ENCODE assay signal across 5 fruit fly cellular contexts in genomic region chrX:16912965-16913755, dm6.
TF ChIP-seq lines count a peak whose summit lies in the region.

TSS of gene CG4928 (plus strand) at chrX:16913180.

- TF ChIP-seq CTCF in whole organism, embryonic (GFP tag; optimal IDR thresholded peaks at IDR 0.05; lab: Kevin White, UChicago) = no peak

TF ChIP-seq in whole organism, adult, 20 proteins besides CTCF, POLR2A, EP300 and RAD21:
- TF ChIP-seq tj (GFP tag; optimal IDR thresholded peaks at IDR 0.05; lab: Kevin White, UChicago) (peak; percentile 35), CG1620 (GFP tag; optimal IDR thresholded peaks at IDR 0.05; lab: Kevin White, UChicago) (no peak), CG12768 (GFP tag; optimal IDR thresholded peaks at IDR 0.05; lab: Kevin White, UChicago) (no peak), ovo (GFP tag; optimal IDR thresholded peaks at IDR 0.05; lab: Kevin White, UChicago) (peak; percentile 9)
TF ChIP-seq in whole organism, adult: peak in this region for 2.

TF ChIP-seq in whole organism, embryonic, 481 proteins besides CTCF, POLR2A, EP300 and RAD21 (continues in another document):
- TF ChIP-seq so (GFP tag; IDR thresholded peaks at IDR 0.05; lab: Robert Waterston, UW) (0 out of 3 replicates have a peak, but pooled peaks have one; percentile 22), CG4360 (GFP tag; IDR thresholded peaks at IDR 0.05; lab: Robert Waterston, UW) (peak; percentile 84), CG6689 (GFP tag; IDR thresholded peaks at IDR 0.05; lab: Robert Waterston, UW) (no peak), CG18599 (GFP tag; optimal IDR thresholded peaks at IDR 0.05; lab: Kevin White, UChicago) (no peak), CG2678 (tag; optimal IDR thresholded peaks at IDR 0.05; lab: Kevin White, UChicago) (no peak), klu (GFP tag; IDR thresholded peaks at IDR 0.05; lab: Robert Waterston, UW) (0 out of 2 replicates have a peak, but pooled peaks have one; percentile 20), phol (tag; optimal IDR thresholded peaks at IDR 0.05; lab: Kevin White, UChicago) (no peak), CG11560 (tag; IDR thresholded peaks at IDR 0.05; lab: Robert Waterston, UW) (no peak), Pdp1 (GFP tag; optimal IDR thresholded peaks at IDR 0.05; lab: Kevin White, UChicago) (peak in 1 of 2 experiments; percentile 18), MTF-1 (GFP tag; optimal IDR thresholded peaks at IDR 0.05; lab: Kevin White, UChicago; ENCODE audit: borderline replicate concordance) (no peak), row (GFP tag; IDR thresholded peaks at IDR 0.05; lab: Robert Waterston, UW) (0 out of 3 replicates have a peak, but pooled peaks have one; percentile 32), ind (GFP tag; optimal IDR thresholded peaks at IDR 0.05; lab: Kevin White, UChicago) (no peak), ham (GFP tag; IDR thresholded peaks at IDR 0.05; lab: Robert Waterston, UW) (no peak), btn (GFP tag; optimal IDR thresholded peaks at IDR 0.05; lab: Kevin White, UChicago) (no peak), Awh (GFP tag; IDR thresholded peaks at IDR 0.05; lab: Robert Waterston, UW) (0 out of 2 replicates have a peak, but pooled peaks have one; percentile 19), B-H2 (GFP tag; optimal IDR thresholded peaks at IDR 0.05; lab: Kevin White, UChicago) (no peak), bigmax (GFP tag; optimal IDR thresholded peaks at IDR 0.05; lab: Kevin White, UChicago) (no peak), CG15514 (GFP tag; optimal IDR thresholded peaks at IDR 0.05; lab: Kevin White, UChicago) (peak; percentile 5), sob (GFP tag; IDR thresholded peaks at IDR 0.05; lab: Robert Waterston, UW) (no peak), pfk (GFP tag; optimal IDR thresholded peaks at IDR 0.05; lab: Kevin White, UChicago) (no peak), Camta (GFP tag; optimal IDR thresholded peaks at IDR 0.05; lab: Kevin White, UChicago) (no peak)

TF ChIP-seq in whole organism, prepupa, 60 proteins besides CTCF, POLR2A, EP300 and RAD21 (continues in another document):
- TF ChIP-seq eg (GFP tag; IDR thresholded peaks at IDR 0.05; lab: Robert Waterston, UW) (0 out of 3 replicates have a peak, but pooled peaks have one; percentile 48), CG31627 (GFP tag; optimal IDR thresholded peaks at IDR 0.05; lab: Kevin White, UChicago) (no peak), Gug (GFP tag; IDR thresholded peaks at IDR 0.05; lab: Robert Waterston, UW) (no peak), Smox (GFP tag; optimal IDR thresholded peaks at IDR 0.05; lab: Kevin White, UChicago) (no peak), Sox15 (GFP tag; optimal IDR thresholded peaks at IDR 0.05; lab: Kevin White, UChicago) (no peak), CG9139 (GFP tag; optimal IDR thresholded peaks at IDR 0.05; lab: Kevin White, UChicago) (peak; percentile 10), CG11294 (GFP tag; IDR thresholded peaks at IDR 0.05; lab: Robert Waterston, UW) (no peak), Hr38 (GFP tag; optimal IDR thresholded peaks at IDR 0.05; lab: Kevin White, UChicago) (no peak), CG15336 (GFP tag; IDR thresholded peaks at IDR 0.05; lab: Robert Waterston, UW) (no peak), svp (GFP tag; lab: Kevin White, UChicago) (peak; percentile 31), fd85E (GFP tag; optimal IDR thresholded peaks at IDR 0.05; lab: Kevin White, UChicago) (no peak), Hr39 (GFP tag; optimal IDR thresholded peaks at IDR 0.05; lab: Kevin White, UChicago) (peak; percentile 3), fd59A (GFP tag; optimal IDR thresholded peaks at IDR 0.05; lab: Kevin White, UChicago) (no peak), fkh (GFP tag; optimal IDR thresholded peaks at IDR 0.05; lab: Kevin White, UChicago) (peak; percentile 28), CG6792 (GFP tag; optimal IDR thresholded peaks at IDR 0.05; lab: Kevin White, UChicago) (no peak), dsx (GFP tag; optimal IDR thresholded peaks at IDR 0.05; lab: Kevin White, UChicago; ENCODE audit: poor library complexity, severe bottlenecking) (peak; percentile 11), CG6854 (GFP tag; optimal IDR thresholded peaks at IDR 0.05; lab: Kevin White, UChicago) (peak; percentile 55), CG7368 (GFP tag; optimal IDR thresholded peaks at IDR 0.05; lab: Kevin White, UChicago) (no peak), CG10631 (GFP tag; optimal IDR thresholded peaks at IDR 0.05; lab: Kevin White, UChicago) (no peak), Lpt (GFP tag; optimal IDR thresholded peaks at IDR 0.05; lab: Kevin White, UChicago) (peak; percentile 2), CG8632 (GFP tag; optimal IDR thresholded peaks at IDR 0.05; lab: Kevin White, UChicago) (no peak), Met (GFP tag; optimal IDR thresholded peaks at IDR 0.05; lab: Kevin White, UChicago) (no peak), CG6276 (GFP tag; optimal IDR thresholded peaks at IDR 0.05; lab: Kevin White, UChicago) (no peak)

TF ChIP-seq in whole organism, pupa, 21 proteins besides CTCF, POLR2A, EP300 and RAD21:
- TF ChIP-seq CG17806 (tag; optimal IDR thresholded peaks at IDR 0.05; lab: Kevin White, UChicago) (no peak), Ets98B (GFP tag; IDR thresholded peaks at IDR 0.05; lab: Robert Waterston, UW) (peak; percentile 20; the same call in 1 of the 2 replicates), CG9948 (tag; optimal IDR thresholded peaks at IDR 0.05; lab: Kevin White, UChicago) (no peak), rn (GFP tag; IDR thresholded peaks at IDR 0.05; lab: Robert Waterston, UW) (no peak), CG8159 (tag; optimal IDR thresholded peaks at IDR 0.05; lab: Kevin White, UChicago) (no peak), CG10348 (GFP tag; IDR thresholded peaks at IDR 0.05; lab: Robert Waterston, UW) (no peak), CG14655 (GFP tag; optimal IDR thresholded peaks at IDR 0.05; lab: Kevin White, UChicago) (no peak), fd96Ca (GFP tag; IDR thresholded peaks at IDR 0.05; lab: Robert Waterston, UW) (no peak), D1 (tag; optimal IDR thresholded peaks at IDR 0.05; lab: Kevin White, UChicago) (no peak), CG15710 (tag; optimal IDR thresholded peaks at IDR 0.05; lab: Kevin White, UChicago) (no peak), EcR (GFP tag; optimal IDR thresholded peaks at IDR 0.05; lab: Kevin White, UChicago) (peak; percentile 67), CG12605 (GFP tag; IDR thresholded peaks at IDR 0.05; lab: Robert Waterston, UW) (no peak), CG13204 (GFP tag; optimal IDR thresholded peaks at IDR 0.05; lab: Kevin White, UChicago) (peak; percentile 40), CG8301 (tag; optimal IDR thresholded peaks at IDR 0.05; lab: Kevin White, UChicago) (no peak), Snoo (tag; optimal IDR thresholded peaks at IDR 0.05; lab: Kevin White, UChicago) (no peak), CG4496 (GFP tag; IDR thresholded peaks at IDR 0.05; lab: Robert Waterston, UW) (no peak), CG32121 (GFP tag; IDR thresholded peaks at IDR 0.05; lab: Robert Waterston, UW) (no peak), Pif1B (GFP tag; optimal IDR thresholded peaks at IDR 0.05; lab: Kevin White, UChicago) (no peak), Pif1A (GFP tag; optimal IDR thresholded peaks at IDR 0.05; lab: Kevin White, UChicago) (no peak), CG34367 (tag; optimal IDR thresholded peaks at IDR 0.05; lab: Kevin White, UChicago) (no peak), gl (tag; optimal IDR thresholded peaks at IDR 0.05; lab: Kevin White, UChicago) (no peak)
TF ChIP-seq in whole organism, pupa: peak in this region for 3.

TF ChIP-seq in whole organism, wandering third instar larva, 38 proteins besides CTCF, POLR2A, EP300 and RAD21:
- TF ChIP-seq lola (GFP tag; optimal IDR thresholded peaks at IDR 0.05; lab: Kevin White, UChicago) = no peak
- TF ChIP-seq br (GFP tag; optimal IDR thresholded peaks at IDR 0.05; lab: Kevin White, UChicago) = no peak
- no peak for TF ChIP-seq jim (GFP tag; optimal IDR thresholded peaks at IDR 0.05; lab: Kevin White, UChicago)
- no peak for TF ChIP-seq HLH106 (tag; optimal IDR thresholded peaks at IDR 0.05; lab: Kevin White, UChicago)
- no peak for TF ChIP-seq Hr83 (GFP tag; optimal IDR thresholded peaks at IDR 0.05; lab: Kevin White, UChicago; ENCODE audit: poor library complexity, severe bottlenecking)
- TF ChIP-seq pan (optimal IDR thresholded peaks at IDR 0.05; lab: Kevin White, UChicago) = no peak
- no peak for TF ChIP-seq foxo (GFP tag; optimal IDR thresholded peaks at IDR 0.05; lab: Kevin White, UChicago)
- TF ChIP-seq CG32264 (GFP tag; optimal IDR thresholded peaks at IDR 0.05; lab: Kevin White, UChicago) = no peak
- peak; percentile 16 for TF ChIP-seq Dif (GFP tag; optimal IDR thresholded peaks at IDR 0.05; lab: Kevin White, UChicago; ENCODE audit: partially characterized antibody)
- TF ChIP-seq sage (GFP tag; optimal IDR thresholded peaks at IDR 0.05; lab: Kevin White, UChicago) = no peak
- no peak for TF ChIP-seq Rel (GFP tag; optimal IDR thresholded peaks at IDR 0.05; lab: Kevin White, UChicago)
- TF ChIP-seq Rel (tag; optimal IDR thresholded peaks at IDR 0.05; lab: Kevin White, UChicago) = peak; percentile 30
- TF ChIP-seq fru (GFP tag; optimal IDR thresholded peaks at IDR 0.05; lab: Kevin White, UChicago) = peak; percentile 46
